Fruit fly (Drosophila melanogaster): ENCODE data around the gene CG2113.

Gene CG2113

DNA sequence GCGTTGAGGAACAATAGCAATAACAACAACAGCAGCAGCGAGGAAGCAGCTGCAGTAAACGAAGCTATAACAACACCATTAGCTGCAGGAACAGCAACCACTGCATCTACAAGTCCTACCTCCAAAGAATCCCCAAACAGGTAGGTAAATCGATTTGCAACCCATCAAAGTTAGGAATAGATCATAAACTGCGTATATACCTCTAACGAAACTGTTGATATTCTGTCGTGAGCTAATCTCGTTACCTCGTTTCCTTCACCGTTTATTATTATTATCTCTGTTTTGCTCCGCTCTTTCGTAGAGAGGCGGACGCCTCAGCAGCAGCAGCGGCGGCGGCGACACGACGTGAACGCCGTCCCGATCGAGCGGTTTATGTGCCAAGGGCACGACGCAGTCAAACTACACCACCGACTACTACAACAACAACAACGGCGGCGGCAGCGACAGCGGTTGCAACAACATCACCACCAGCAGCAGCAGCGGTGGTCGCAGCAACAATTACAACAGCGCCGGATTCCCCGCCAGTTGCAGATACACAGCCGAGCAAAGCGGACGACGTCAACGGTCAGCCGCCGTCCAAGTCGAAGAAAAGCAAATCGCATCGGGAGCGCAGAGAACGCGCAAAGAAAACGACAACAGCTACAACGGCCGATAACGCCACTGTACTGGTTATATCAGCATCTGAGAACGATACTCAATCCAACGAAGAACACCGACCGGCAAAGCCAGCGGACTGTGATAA lies 43.0 kb downstream of the CG2113 start (continued):
- TF ChIP-seq bowl (GFP tag; IDR thresholded peaks at IDR 0.05) = peak; percentile 75; the same call in 1 of the 2 replicates
- no peak for TF ChIP-seq scrt (GFP tag; optimal IDR thresholded peaks at IDR 0.05)
- no peak for TF ChIP-seq HLH4C (GFP tag; IDR thresholded peaks at IDR 0.05; ENCODE audit: partially characterized antibody)
- no peak for TF ChIP-seq Doc3 (GFP tag; IDR thresholded peaks at IDR 0.05; ENCODE audit: partially characterized antibody)
- no peak for TF ChIP-seq maf-S (GFP tag; optimal IDR thresholded peaks at IDR 0.05)
- no peak for TF ChIP-seq trh (GFP tag; optimal IDR thresholded peaks at IDR 0.05)
- TF ChIP-seq CG8765 (GFP tag; IDR thresholded peaks at IDR 0.05) = peak; percentile 97
- TF ChIP-seq CG14667 (GFP tag; IDR thresholded peaks at IDR 0.05) = no peak
- TF ChIP-seq chm (GFP tag; IDR thresholded peaks at IDR 0.05) = peak; percentile 68; the same call in 1 of the 2 replicates
- TF ChIP-seq ATbp (GFP tag; optimal IDR thresholded peaks at IDR 0.05) = no peak
- no peak for TF ChIP-seq CG18619 (GFP tag; optimal IDR thresholded peaks at IDR 0.05)
- TF ChIP-seq YL-1 (GFP tag; optimal IDR thresholded peaks at IDR 0.05) = no peak
- TF ChIP-seq grn (GFP tag; optimal IDR thresholded peaks at IDR 0.05) = no peak
- TF ChIP-seq HLH3B (GFP tag; IDR thresholded peaks at IDR 0.05) = 0 out of 2 replicates have a peak, but pooled peaks have one; percentile 26
- TF ChIP-seq CG13424 (tag; optimal IDR thresholded peaks at IDR 0.05) = no peak
- no peak for TF ChIP-seq phol (tag; optimal IDR thresholded peaks at IDR 0.05)
- no peak for TF ChIP-seq dmrt11E (tag; optimal IDR thresholded peaks at IDR 0.05)
- no peak for TF ChIP-seq sqz (GFP tag; optimal IDR thresholded peaks at IDR 0.05)
- TF ChIP-seq Xbp1 (GFP tag; optimal IDR thresholded peaks at IDR 0.05) = no peak
- TF ChIP-seq fd102C (GFP tag; optimal IDR thresholded peaks at IDR 0.05) = no peak
- no peak for TF ChIP-seq nmo (GFP tag; optimal IDR thresholded peaks at IDR 0.05)
- TF ChIP-seq cwo (GFP tag; optimal IDR thresholded peaks at IDR 0.05) = no peak
- no peak for TF ChIP-seq B-H1 (GFP tag; IDR thresholded peaks at IDR 0.05)
- TF ChIP-seq unc-4 (GFP tag; IDR thresholded peaks at IDR 0.05; ENCODE audit: partially characterized antibody) = no peak
- TF ChIP-seq CG9215 (GFP tag; IDR thresholded peaks at IDR 0.05) = no peak
- peak; percentile 12 for TF ChIP-seq CG18599 (GFP tag; optimal IDR thresholded peaks at IDR 0.05)
- TF ChIP-seq CG1603 (tag; optimal IDR thresholded peaks at IDR 0.05) = no peak
- TF ChIP-seq Scr (GFP tag; IDR thresholded peaks at IDR 0.05; ENCODE audit: partially characterized antibody) = peak; percentile 40; the same call in 1 of the 2 replicates
- TF ChIP-seq CG6654 (GFP tag; optimal IDR thresholded peaks at IDR 0.05) = no peak
- no peak for TF ChIP-seq schlank (tag; optimal IDR thresholded peaks at IDR 0.05)
- TF ChIP-seq CG4328 (GFP tag; optimal IDR thresholded peaks at IDR 0.05) = no peak
- TF ChIP-seq CG17612 (GFP tag; IDR thresholded peaks at IDR 0.05) = no peak
- no peak for TF ChIP-seq z (GFP tag; IDR thresholded peaks at IDR 0.05)
- no peak for TF ChIP-seq CG10274 (GFP tag; optimal IDR thresholded peaks at IDR 0.05)
- peak; percentile 99 for TF ChIP-seq CG4360 (GFP tag; IDR thresholded peaks at IDR 0.05)
- no peak for TF ChIP-seq sc (optimal IDR thresholded peaks at IDR 0.05)
- TF ChIP-seq sc (GFP tag; optimal IDR thresholded peaks at IDR 0.05) = no peak
- peak in 1 of 2 experiments; percentile 12 for TF ChIP-seq insv (GFP tag; optimal IDR thresholded peaks at IDR 0.05)
- TF ChIP-seq croc (GFP tag; conservative IDR thresholded peaks at IDR 0.05) = no peak
- TF ChIP-seq stwl (tag; optimal IDR thresholded peaks at IDR 0.05) = no peak
- no peak; the same call in 1 of the 2 replicates for TF ChIP-seq E2f1 (GFP tag; IDR thresholded peaks at IDR 0.05)
- TF ChIP-seq CG6689 (GFP tag; IDR thresholded peaks at IDR 0.05) = no peak
- no peak for TF ChIP-seq CG10462 (GFP tag; optimal IDR thresholded peaks at IDR 0.05)
- TF ChIP-seq CG4282 (GFP tag; optimal IDR thresholded peaks at IDR 0.05) = no peak
- TF ChIP-seq CG9727 (GFP tag; optimal IDR thresholded peaks at IDR 0.05) = no peak
- no peak for TF ChIP-seq fu2 (GFP tag; optimal IDR thresholded peaks at IDR 0.05)
- peak; percentile 68 for TF ChIP-seq pros (GFP tag; optimal IDR thresholded peaks at IDR 0.05)
- peak; percentile 50; the same call in 1 of the 2 replicates for TF ChIP-seq vvl (GFP tag; IDR thresholded peaks at IDR 0.05)
- TF ChIP-seq pan (optimal IDR thresholded peaks at IDR 0.05) = no peak
- TF ChIP-seq pan (GFP tag; optimal IDR thresholded peaks at IDR 0.05 in 1 of 2, IDR thresholded peaks at IDR 0.05 in 1 of 2) = no peak

Measured in whole organism, embryonic.